Worm (Caenorhabditis elegans): ENCODE data around the gene arrd-8.

DNA sequence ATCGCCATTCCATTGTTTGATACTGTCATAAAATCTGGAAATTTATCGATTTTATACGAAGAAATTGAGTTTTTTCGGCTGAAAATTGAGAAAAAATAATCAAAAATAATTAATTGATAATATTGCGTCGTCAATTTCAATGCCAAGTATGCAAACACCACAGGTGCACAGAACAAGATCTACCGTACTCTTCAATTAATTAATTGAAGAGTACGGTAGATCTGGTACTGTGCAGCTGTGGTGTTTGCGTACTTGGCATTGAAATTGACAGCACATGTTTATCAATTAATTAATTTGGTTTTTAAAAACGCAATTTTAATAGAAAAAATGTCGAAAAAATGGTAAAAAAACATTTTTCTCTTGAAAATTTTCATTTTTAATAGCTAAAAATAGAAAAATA is 23.9 kb downstream of the arrd-8 start, which contains the start of gene cnt-1:
- TF ChIP-seq nhr-237 (tag; optimal IDR thresholded peaks at IDR 0.05) (no peak), tlp-1 (tag; optimal IDR thresholded peaks at IDR 0.05) (no peak), jun-1 (tag; optimal IDR thresholded peaks at IDR 0.05) (no peak), ztf-11 (tag; optimal IDR thresholded peaks at IDR 0.05) (no peak), mdl-1 (tag; optimal IDR thresholded peaks at IDR 0.05) (no peak), ceh-82 (tag; optimal IDR thresholded peaks at IDR 0.05) (no peak)

All from whole organism, L1 larva.